Fruit fly (Drosophila melanogaster): ENCODE measurements around the gene CG6765.

Gene CG6765

dm6 chr3L:8543866-8544265, 31.3 kb downstream of the CG6765 start (continued):
- TF ChIP-seq Hsf (GFP tag; optimal IDR thresholded peaks at IDR 0.05) (no peak), dmrt11E (tag; optimal IDR thresholded peaks at IDR 0.05) (peak; percentile 48), CG2678 (tag; optimal IDR thresholded peaks at IDR 0.05) (peak; percentile 43), scrt (GFP tag; optimal IDR thresholded peaks at IDR 0.05) (peak; percentile 3), croc (GFP tag; conservative IDR thresholded peaks at IDR 0.05) (no peak; the same call in 2 of the 3 replicates), CG17359 (tag; optimal IDR thresholded peaks at IDR 0.05) (peak; percentile 32), Ptx1 (GFP tag; IDR thresholded peaks at IDR 0.05) (peak; percentile 18; the same call in 1 of the 2 replicates), fd96Cb (tag; optimal IDR thresholded peaks at IDR 0.05) (peak; percentile 27), ttk (GFP tag; IDR thresholded peaks at IDR 0.05) (no peak), CG18599 (GFP tag; optimal IDR thresholded peaks at IDR 0.05) (peak; percentile 18), unpg (GFP tag; optimal IDR thresholded peaks at IDR 0.05) (peak; percentile 46), CG7745 (tag; optimal IDR thresholded peaks at IDR 0.05) (no peak), CG13775 (GFP tag; optimal IDR thresholded peaks at IDR 0.05) (peak; percentile 3), CG10267 (tag; optimal IDR thresholded peaks at IDR 0.05) (peak; percentile 2), CG7556 (GFP tag; optimal IDR thresholded peaks at IDR 0.05) (peak; percentile 35), CG9727 (GFP tag; optimal IDR thresholded peaks at IDR 0.05) (peak; percentile 9), lab (GFP tag; optimal IDR thresholded peaks at IDR 0.05) (peak; percentile 9), B-H2 (GFP tag; optimal IDR thresholded peaks at IDR 0.05) (no peak), Ada2b (GFP tag; IDR thresholded peaks at IDR 0.05) (0 out of 2 replicates have a peak, but pooled peaks have one; percentile 8), CG4424 (GFP tag; optimal IDR thresholded peaks at IDR 0.05) (peak; percentile 36), CG1647 (GFP tag; optimal IDR thresholded peaks at IDR 0.05) (no peak), CG30403 (GFP tag; optimal IDR thresholded peaks at IDR 0.05) (peak; percentile 9), H2.0 (GFP tag; IDR thresholded peaks at IDR 0.05) (no peak), Blimp-1 (GFP tag; optimal IDR thresholded peaks at IDR 0.05) (peak; percentile 41), CG32767 (GFP tag; IDR thresholded peaks at IDR 0.05) (no peak), Ssrp (tag; optimal IDR thresholded peaks at IDR 0.05) (peak; percentile 16), Xbp1 (GFP tag; optimal IDR thresholded peaks at IDR 0.05) (peak; percentile 20), tap (tag; optimal IDR thresholded peaks at IDR 0.05) (peak; percentile 13), bigmax (GFP tag; optimal IDR thresholded peaks at IDR 0.05) (no peak), Oli (tag; optimal IDR thresholded peaks at IDR 0.05) (peak; percentile 13), E2f2 (GFP tag; IDR thresholded peaks at IDR 0.05) (no peak), Bgb (GFP tag; IDR thresholded peaks at IDR 0.05; ENCODE audit: partially characterized antibody) (no peak), CG2202 (tag; optimal IDR thresholded peaks at IDR 0.05) (peak; percentile 19), Dip3 (GFP tag; optimal IDR thresholded peaks at IDR 0.05) (no peak), sens (GFP tag) (peak; percentile 86), D19A (tag; optimal IDR thresholded peaks at IDR 0.05) (peak; percentile 37), dysf (GFP tag; IDR thresholded peaks at IDR 0.05) (0 out of 3 replicates have a peak, but pooled peaks have one; percentile 12), disco-r (GFP tag; optimal IDR thresholded peaks at IDR 0.05) (no peak), Hmx (GFP tag; optimal IDR thresholded peaks at IDR 0.05) (no peak), CG9817 (tag; optimal IDR thresholded peaks at IDR 0.05) (peak; percentile 2), salm (tag; optimal IDR thresholded peaks at IDR 0.05) (no peak), nmo (GFP tag; optimal IDR thresholded peaks at IDR 0.05) (peak; percentile 17), bsh (GFP tag; optimal IDR thresholded peaks at IDR 0.05) (peak in 1 of 2 experiments; percentile 57), prd (optimal IDR thresholded peaks at IDR 0.05) (no peak), prd (GFP tag; IDR thresholded peaks at IDR 0.05) (peak; percentile 19; the same call in 1 of the 3 replicates), grau (tag; optimal IDR thresholded peaks at IDR 0.05) (peak; percentile 39), CG6689 (GFP tag; IDR thresholded peaks at IDR 0.05) (no peak), Mes4 (GFP tag; optimal IDR thresholded peaks at IDR 0.05) (peak; percentile 28), CoRest (tag; optimal IDR thresholded peaks at IDR 0.05) (peak; percentile 5), row (GFP tag; IDR thresholded peaks at IDR 0.05) (peak; percentile 50; the same call in 2 of the 3 replicates)

Data from whole organism, embryonic.